Worm (Caenorhabditis elegans) whole organism, L4 larva: ENCODE data around the gene R02C2.1.

Experiments
- F26F4.8 ChIP-seq: fragments of 200-800 bp; sonication (Bioruptor generic); conservative IDR thresholded peaks from 2 replicates; pipeline ENCODE4 v1.3.6; 2022; ENCODE audit warnings: missing genetic modification characterization, missing compliant biosample characterization
- F37D6.2 ChIP-seq: sonication (generic microtip); optimal IDR thresholded peaks from 2 replicates; lab custom pipeline; 2016; ENCODE audit warnings: mild to moderate bottlenecking, missing genetic modification characterization, missing compliant biosample characterization
- F49E8.2 ChIP-seq: sonication (generic microtip); optimal IDR thresholded peaks from 2 replicates; lab custom pipeline; 2016; ENCODE audit warnings: missing compliant biosample characterization, mild to moderate bottlenecking, missing genetic modification characterization, borderline replicate concordance
- T26A8.4 ChIP-seq: fragments of 200-800 bp; sonication (Bioruptor generic); IDR thresholded peaks from 2 replicates; pipeline ENCODE4 v1.3.6; 2022; ENCODE audit warnings: missing genetic modification characterization, missing compliant biosample characterization
- Y5F2A.4 ChIP-seq: fragments of 200-800 bp; sonication (Bioruptor generic); optimal IDR thresholded peaks from 2 replicates; lab custom pipeline; 2018; ENCODE audit warnings: mild to moderate bottlenecking, missing genetic modification characterization, missing compliant biosample characterization
- Y75B8A.6 ChIP-seq: fragments of 200-800 bp; sonication (Bioruptor generic); IDR thresholded peaks from 2 replicates; pipeline ENCODE4 v1.3.6; 2022; ENCODE audit warnings: missing genetic modification reagents, missing genetic modification characterization, missing compliant biosample characterization
- ZK337.2 ChIP-seq: fragments of 200-800 bp; sonication (Bioruptor generic); IDR thresholded peaks from 2 replicates; pipeline ENCODE4 v1.3.6; 2022; ENCODE audit warnings: missing genetic modification reagents, missing genetic modification characterization, missing compliant biosample characterization
- aha-1 ChIP-seq: fragments of 150-350 bp; peaks from one replicate; lab custom pipeline; 2014; ENCODE audit warnings: missing biosample characterization, missing genetic modification characterization
- ama-1 ChIP-seq: fragments of 150-350 bp; optimal IDR thresholded peaks from 2 replicates; lab custom pipeline; 2014; ENCODE audit warnings: inconsistent platforms, mixed read lengths
- arid-1 ChIP-seq: fragments of 200-800 bp; sonication (Bioruptor generic); conservative IDR thresholded peaks from 2 replicates; pipeline ENCODE4 v1.3.6; 2022; ENCODE audit warnings: missing genetic modification reagents, missing genetic modification characterization, missing compliant biosample characterization
- attf-4 ChIP-seq: sonication (generic microtip); optimal IDR thresholded peaks from 3 replicates; lab custom pipeline; 2017; ENCODE audit warnings: missing biosample characterization, missing genetic modification characterization
- ceh-28 ChIP-seq: fragments of 150-350 bp; optimal IDR thresholded peaks from 2 replicates; lab custom pipeline; 2014; ENCODE audit warnings: missing biosample characterization, missing genetic modification reagents, missing genetic modification characterization
- ceh-82 ChIP-seq: sonication (generic microtip); optimal IDR thresholded peaks from 2 replicates; lab custom pipeline; 2017; ENCODE audit warnings: missing biosample characterization, missing genetic modification characterization
- ces-1 ChIP-seq: fragments of 150-350 bp; sonication (generic microtip); optimal IDR thresholded peaks from 4 replicates; lab custom pipeline; 2014; ENCODE audit warnings: missing biosample characterization, missing genetic modification reagents, missing genetic modification characterization
- daf-12 ChIP-seq: fragments of 150-350 bp; optimal IDR thresholded peaks from 2 replicates; lab custom pipeline; 2014; ENCODE audit warnings: missing biosample characterization, missing genetic modification reagents, missing genetic modification characterization
- daf-19 ChIP-seq: fragments of 200-800 bp; sonication (Bioruptor generic); conservative IDR thresholded peaks from 2 replicates; pipeline ENCODE4 v1.3.6; 2022; ENCODE audit warnings: missing genetic modification characterization, missing compliant biosample characterization
- fkh-10 ChIP-seq: fragments of 150-350 bp; optimal IDR thresholded peaks from 2 replicates; lab custom pipeline; 2014; ENCODE audit warnings: missing biosample characterization, missing genetic modification reagents, missing genetic modification characterization
- gei-8 ChIP-seq: fragments of 200-800 bp; sonication (Bioruptor generic); optimal IDR thresholded peaks from 2 replicates; lab custom pipeline; 2018; ENCODE audit warnings: mild to moderate bottlenecking, missing genetic modification characterization, missing compliant biosample characterization
- lim-7 ChIP-seq: fragments of 200-800 bp; sonication (Bioruptor generic); IDR thresholded peaks from 2 replicates; pipeline ENCODE4 v1.3.6; 2022; ENCODE audit warnings: missing genetic modification characterization, missing compliant biosample characterization
- lin-13 ChIP-seq: fragments of 150-350 bp; optimal IDR thresholded peaks from 2 replicates; lab custom pipeline; 2014; ENCODE audit warnings: missing biosample characterization, missing genetic modification reagents, missing genetic modification characterization
- madf-5 ChIP-seq, 2 experiments: fragments of 200-800 bp; sonication (Bioruptor generic); IDR thresholded peaks; 2 replicates each; pipeline ENCODE4 v1.3.6; 2022; ENCODE audit warnings: missing compliant biosample characterization in 2 of 2, missing genetic modification characterization in 2 of 2
- mxl-3 ChIP-seq: fragments of 200-800 bp; sonication (Bioruptor generic); optimal IDR thresholded peaks from 2 replicates; lab custom pipeline; 2018; ENCODE audit warnings: mild to moderate bottlenecking, missing genetic modification characterization, missing compliant biosample characterization
- nhr-11 ChIP-seq: fragments of 150-350 bp; optimal IDR thresholded peaks from 2 replicates; lab custom pipeline; 2014; ENCODE audit warnings: missing biosample characterization, missing genetic modification characterization
- nhr-237 ChIP-seq: sonication (generic microtip); optimal IDR thresholded peaks from 2 replicates; lab custom pipeline; 2017; ENCODE audit warnings: missing biosample characterization, missing genetic modification characterization
- nhr-28 ChIP-seq: fragments of 150-350 bp; optimal IDR thresholded peaks from 2 replicates; lab custom pipeline; 2014; ENCODE audit warnings: missing biosample characterization, missing genetic modification characterization
- nhr-42 ChIP-seq: fragments of 200-800 bp; sonication (Bioruptor generic); IDR thresholded peaks from 2 replicates; pipeline ENCODE4 v1.3.6; 2022; ENCODE audit warnings: missing genetic modification characterization, missing compliant biosample characterization
- nhr-76 ChIP-seq: fragments of 150-350 bp; optimal IDR thresholded peaks from 2 replicates; lab custom pipeline; 2014; ENCODE audit warnings: missing biosample characterization, missing genetic modification characterization
- nhr-77 ChIP-seq: fragments of 150-350 bp; optimal IDR thresholded peaks from 2 replicates; lab custom pipeline; 2014; ENCODE audit warnings: missing biosample characterization, missing genetic modification characterization
- skn-1 ChIP-seq: fragments of 150-350 bp; optimal IDR thresholded peaks from 2 replicates; lab custom pipeline; 2014; ENCODE audit warnings: missing biosample characterization, missing genetic modification characterization
- snpc-1.2 ChIP-seq: fragments of 200-800 bp; sonication (Bioruptor generic); IDR thresholded peaks from 2 replicates; pipeline ENCODE4 v1.3.6; 2022; ENCODE audit warnings: missing genetic modification reagents, missing genetic modification characterization, missing compliant biosample characterization
- spr-1 ChIP-seq: sonication (generic microtip); optimal IDR thresholded peaks from 2 replicates; lab custom pipeline; 2016; ENCODE audit warnings: mild to moderate bottlenecking, missing genetic modification characterization, missing compliant biosample characterization
- tag-97 ChIP-seq: fragments of 200-800 bp; sonication (Bioruptor generic); IDR thresholded peaks from 2 replicates; pipeline ENCODE4 v1.3.6; 2022; ENCODE audit warnings: missing genetic modification characterization, missing compliant biosample characterization
- tra-1 ChIP-seq: fragments of 200-800 bp; sonication (Bioruptor generic); IDR thresholded peaks from 2 replicates; pipeline ENCODE4 v1.3.6; 2022; ENCODE audit warnings: missing genetic modification reagents, missing genetic modification characterization, missing compliant biosample characterization
- unc-130 ChIP-seq: sonication (generic microtip); optimal IDR thresholded peaks from 2 replicates; lab custom pipeline; 2016; ENCODE audit warnings: missing genetic modification reagents, missing genetic modification characterization, missing compliant biosample characterization
- unc-39 ChIP-seq: sonication (generic microtip); optimal IDR thresholded peaks from 2 replicates; lab custom pipeline; 2017; ENCODE audit warnings: missing biosample characterization, missing genetic modification characterization
- unc-62 ChIP-seq, 3 experiments: fragments of 150-350 bp in 1 of 3; sonication (generic microtip); optimal IDR thresholded peaks in 2 of 3; peaks in 1 of 3; 1 replicate in 1 of 3; 2 replicates in 2 of 3; lab custom pipeline; 2014 to 2017; ENCODE audit warnings: missing biosample characterization in 3 of 3, missing genetic modification characterization in 3 of 3, missing genetic modification reagents in 3 of 3, missing genotype in 1 of 3
- vab-7 ChIP-seq: fragments of 200-800 bp; sonication (Bioruptor generic); IDR thresholded peaks from 2 replicates; pipeline ENCODE4 v1.3.6; 2022; ENCODE audit warnings: missing genetic modification reagents, missing genetic modification characterization, missing compliant biosample characterization
- zag-1 ChIP-seq: fragments of 150-350 bp; optimal IDR thresholded peaks from 2 replicates; lab custom pipeline; 2014; ENCODE audit warnings: missing biosample characterization, missing genetic modification characterization

Gene R02C2.1

DNA sequence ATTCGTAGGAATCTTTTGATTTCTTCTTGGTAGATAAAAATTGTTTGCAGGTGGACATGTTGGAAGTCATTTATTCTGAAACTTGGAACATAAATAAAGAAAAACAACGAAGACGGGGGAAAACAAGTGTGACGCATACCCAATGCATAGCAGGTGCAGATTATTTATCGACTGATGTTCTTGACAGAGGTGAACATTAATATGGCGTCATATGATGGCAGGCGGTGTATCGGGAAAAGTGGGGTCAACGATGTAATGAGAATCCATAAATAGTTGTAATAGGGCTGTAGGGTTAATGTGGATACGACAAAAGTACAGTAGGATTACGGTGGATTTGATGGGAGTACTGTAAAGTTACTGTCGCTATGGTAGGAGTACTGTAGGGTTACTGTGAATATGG lies 2.3 kb upstream of the R02C2.1 start, which contains the start of gene txt-2:
Gene txt-2 (minus strand): TSS at position 214 of the 400 bp plus-strand sequence.
- no peak for TF ChIP-seq tag-97 (GFP tag; lab: Robert Waterston, UW)
- TF ChIP-seq Y5F2A.4: no peak
- TF ChIP-seq arid-1 (GFP tag; lab: Robert Waterston, UW): no peak
- TF ChIP-seq gei-8: no peak
- TF ChIP-seq Y75B8A.6 (GFP tag; lab: Robert Waterston, UW): no peak
- no peak for TF ChIP-seq ZK337.2 (GFP tag; lab: Robert Waterston, UW)
- no peak for TF ChIP-seq skn-1 (tag; lab: Kevin White, UChicago)

DNA sequence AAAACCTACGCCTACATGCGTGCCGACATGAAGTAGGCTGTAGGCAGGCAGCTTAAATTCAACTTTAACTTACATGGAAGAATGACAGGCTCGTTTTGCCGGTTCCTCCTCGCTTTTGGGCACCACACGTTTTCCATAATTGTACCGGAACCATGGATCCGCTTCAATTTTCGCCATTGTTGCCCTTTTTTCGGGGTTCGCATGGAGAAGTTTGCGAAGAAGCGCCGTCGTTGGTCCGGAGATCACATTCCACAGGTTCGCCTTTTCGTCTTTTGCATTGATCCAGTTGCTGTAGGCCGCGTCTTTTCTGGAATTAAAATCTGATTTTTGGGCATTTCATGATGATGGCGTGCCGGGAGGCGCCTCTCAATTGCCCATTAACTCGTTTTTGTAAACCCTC lies 982 bp downstream of the R02C2.1 start:
- TF ChIP-seq daf-12 (tag; lab: Kevin White, UChicago) (no peak), zag-1 (no peak), mxl-3 (no peak), arid-1 (GFP tag; lab: Robert Waterston, UW) (no peak), nhr-42 (GFP tag; lab: Robert Waterston, UW) (no peak), nhr-77 (no peak), daf-19 (GFP tag; lab: Robert Waterston, UW) (no peak), aha-1 (peak; percentile 90)

DNA sequence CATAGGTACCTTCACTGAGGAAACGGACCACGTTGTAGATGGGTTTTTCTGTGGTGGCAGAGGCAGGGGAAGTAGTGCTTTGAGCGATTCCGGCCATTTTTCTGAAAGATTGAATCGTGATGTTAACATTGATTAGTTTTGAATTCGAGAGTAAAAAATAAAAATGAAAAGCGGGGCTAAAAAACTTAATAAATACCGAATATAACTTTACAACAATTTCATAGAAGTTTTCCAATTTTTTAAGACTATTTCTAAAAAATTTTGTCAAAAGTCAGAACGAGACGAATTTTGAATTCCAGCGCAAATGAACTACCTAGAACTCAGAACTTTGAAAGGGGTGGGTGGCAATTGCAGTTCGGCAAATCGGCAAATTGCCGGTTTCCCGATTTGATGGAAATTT lies 3.4 kb downstream of the R02C2.1 start, which contains the start of gene kin-33:
Gene kin-33 (minus strand): TSS at position 101 of the 400 bp plus-strand sequence.
- TF ChIP-seq T26A8.4 (GFP tag; lab: Robert Waterston, UW) (no peak), madf-5 (GFP tag; IDR thresholded peaks at IDR 0.05; lab: Robert Waterston, UW) (no peak), unc-39 (tag; lab: Kevin White, UChicago) (no peak), nhr-76 (tag; lab: Kevin White, UChicago) (no peak), nhr-28 (tag; lab: Kevin White, UChicago) (no peak), F49E8.2 (tag; lab: Kevin White, UChicago) (no peak), F37D6.2 (no peak), lin-13 (no peak), spr-1 (no peak), snpc-1.2 (GFP tag; lab: Robert Waterston, UW) (no peak), Y5F2A.4 (no peak), nhr-42 (GFP tag; lab: Robert Waterston, UW) (no peak), unc-62 (GFP tag; optimal IDR thresholded peaks at IDR 0.05 in 1 of 2; lab: Kevin White, UChicago) (no peak), unc-62 (tag; optimal IDR thresholded peaks at IDR 0.05; lab: Kevin White, UChicago) (no peak)

DNA sequence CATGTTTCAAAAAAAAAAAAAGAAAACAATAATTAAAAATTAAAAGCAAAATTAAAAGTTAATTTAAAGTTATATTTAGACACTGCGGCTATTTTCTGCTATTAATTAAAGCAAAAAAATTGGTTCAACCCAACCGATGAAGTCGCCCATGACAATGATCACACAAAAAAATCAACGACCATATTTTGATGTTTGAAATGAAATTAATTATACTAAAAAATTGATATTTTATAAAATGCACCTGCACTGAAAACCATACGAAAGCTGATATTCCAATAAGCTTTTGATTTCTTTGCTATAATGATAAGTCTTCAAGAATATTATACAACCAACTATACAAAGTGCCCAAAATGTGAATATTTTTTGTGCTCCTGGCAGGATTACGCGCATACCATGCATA lies 18.4 kb downstream of the R02C2.1 start, which contains the start of gene srh-80:
Gene srh-80 (plus strand): TSS at position 301 of the 400 bp plus-strand sequence.
- peak in 1 of 2 experiments; percentile 9 for TF ChIP-seq unc-62 (GFP tag; optimal IDR thresholded peaks at IDR 0.05 in 1 of 2; lab: Kevin White, UChicago)
- no peak for TF ChIP-seq unc-62 (tag; optimal IDR thresholded peaks at IDR 0.05; lab: Kevin White, UChicago)
- no peak for TF ChIP-seq skn-1 (tag; lab: Kevin White, UChicago)

DNA sequence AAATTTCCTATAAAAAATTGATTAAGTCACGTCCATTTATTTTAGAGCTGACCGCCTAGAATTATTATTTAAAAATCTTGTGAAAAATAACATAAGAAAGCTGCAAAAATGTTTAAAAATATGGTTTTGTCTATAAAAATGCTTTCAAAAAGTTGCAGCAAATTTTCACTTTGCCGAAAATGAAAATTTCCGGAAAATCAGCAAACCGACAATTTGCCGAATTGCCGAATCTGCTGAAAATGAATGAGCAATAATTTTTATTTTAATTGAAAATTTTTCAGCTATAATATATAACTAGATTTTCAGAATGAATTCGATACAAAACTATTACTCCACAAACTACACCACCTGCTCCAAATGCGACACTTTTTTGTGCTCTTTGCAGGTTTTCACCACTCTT lies 21.1 kb downstream of the R02C2.1 start, which contains the start of gene srh-78:
Gene srh-78 (plus strand): TSS at position 301 of the 400 bp plus-strand sequence.
- TF ChIP-seq lim-7 (no peak), skn-1 (tag; lab: Kevin White, UChicago) (no peak), nhr-76 (tag; lab: Kevin White, UChicago) (no peak), nhr-237 (tag; lab: Kevin White, UChicago) (no peak), daf-19 (GFP tag; lab: Robert Waterston, UW) (no peak), ceh-28 (tag; lab: Kevin White, UChicago) (no peak), lin-13 (no peak), snpc-1.2 (GFP tag; lab: Robert Waterston, UW) (no peak), ceh-82 (tag; lab: Kevin White, UChicago) (no peak), ces-1 (GFP tag; lab: Kevin White, UChicago) (no peak), unc-130 (GFP tag; lab: Kevin White, UChicago) (no peak), fkh-10 (GFP tag; lab: Kevin White, UChicago) (no peak), ama-1 (lab: Kevin White, UChicago) (no peak), vab-7 (GFP tag; lab: Robert Waterston, UW) (no peak), nhr-11 (tag; lab: Kevin White, UChicago) (no peak), tra-1 (GFP tag; lab: Robert Waterston, UW) (no peak), tag-97 (GFP tag; lab: Robert Waterston, UW) (no peak), F26F4.8 (GFP tag; lab: Robert Waterston, UW) (no peak), F49E8.2 (tag; lab: Kevin White, UChicago) (no peak), attf-4 (tag; lab: Kevin White, UChicago) (no peak)
- TF ChIP-seq, all 104 proteins: peak for 0
